Fruit fly (Drosophila melanogaster) whole organism, prepupa: Measurements from ENCODE around the gene Wdr24.

ENCODE experiments used
- CG10631 ChIP-seq: fragments of 200-800 bp; sonication (Bioruptor generic); optimal IDR thresholded peaks from 2 replicates; lab custom pipeline; 2016; ENCODE audit warnings: missing biosample characterization, missing genetic modification characterization
- CG10669 ChIP-seq: fragments of 200-800 bp; sonication (Bioruptor generic); optimal IDR thresholded peaks from 3 replicates; lab custom pipeline; 2018; ENCODE audit warnings: missing biosample characterization, mild to moderate bottlenecking, missing genetic modification characterization, moderate library complexity
- CG11294 ChIP-seq: fragments of 200-800 bp; sonication (Bioruptor generic); IDR thresholded peaks from 2 replicates; pipeline ENCODE4 v1.3.6; 2022; ENCODE audit warnings: missing biosample characterization, missing genetic modification characterization
- CG11902 ChIP-seq: fragments of 200-800 bp; sonication (Bioruptor generic); optimal IDR thresholded peaks from 3 replicates; lab custom pipeline; 2016; ENCODE audit warnings: missing biosample characterization, missing genetic modification characterization
- CG15336 ChIP-seq: fragments of 200-800 bp; sonication (Bioruptor generic); IDR thresholded peaks from 2 replicates; pipeline ENCODE4 v1.3.6; 2022; ENCODE audit warnings: missing biosample characterization, missing genetic modification characterization
- CG1621 ChIP-seq: fragments of 200-800 bp; sonication (Bioruptor generic); optimal IDR thresholded peaks from 3 replicates; lab custom pipeline; 2018; ENCODE audit warnings: missing biosample characterization, mild to moderate bottlenecking, missing genetic modification characterization
- CG16779 ChIP-seq: fragments of 200-800 bp; sonication (Bioruptor generic); optimal IDR thresholded peaks from 3 replicates; lab custom pipeline; 2017; ENCODE audit warnings: missing biosample characterization, mild to moderate bottlenecking, missing genetic modification characterization
- CG3032 ChIP-seq: fragments of 200-800 bp; optimal IDR thresholded peaks from 2 replicates; lab custom pipeline; 2019; ENCODE audit warnings: missing biosample characterization, mild to moderate bottlenecking, missing genetic modification characterization, moderate library complexity
- CG31627 ChIP-seq: fragments of 200-800 bp; sonication (Bioruptor generic); optimal IDR thresholded peaks from 3 replicates; lab custom pipeline; 2016; ENCODE audit warnings: missing biosample characterization, missing genetic modification characterization
- CG32006 ChIP-seq: fragments of 200-800 bp; sonication (Bioruptor generic); optimal IDR thresholded peaks from 3 replicates; lab custom pipeline; 2017; ENCODE audit warnings: missing biosample characterization, mild to moderate bottlenecking, missing genetic modification characterization
- CG34406 ChIP-seq: fragments of 200-800 bp; sonication (Bioruptor generic); optimal IDR thresholded peaks from 3 replicates; lab custom pipeline; 2016; ENCODE audit warnings: missing biosample characterization, missing genetic modification characterization
- CG3919 ChIP-seq: fragments of 200-800 bp; sonication (Bioruptor generic); optimal IDR thresholded peaks from 3 replicates; lab custom pipeline; 2016; ENCODE audit warnings: missing biosample characterization, missing genetic modification characterization
- CG6163 ChIP-seq: fragments of 200-800 bp; sonication (Bioruptor generic); IDR thresholded peaks from 3 replicates; pipeline ENCODE4 v1.3.6; 2022; ENCODE audit warnings: missing biosample characterization, missing genetic modification characterization
- CG6276 ChIP-seq: fragments of 200-800 bp; sonication (Bioruptor generic); optimal IDR thresholded peaks from 2 replicates; lab custom pipeline; 2017; ENCODE audit warnings: missing biosample characterization, mild to moderate bottlenecking, missing genetic modification characterization
- CG6792 ChIP-seq: fragments of 200-800 bp; sonication (Bioruptor generic); optimal IDR thresholded peaks from 3 replicates; lab custom pipeline; 2016; ENCODE audit warnings: missing biosample characterization, missing genetic modification characterization
- CG6808 ChIP-seq: fragments of 200-800 bp; sonication (Bioruptor generic); optimal IDR thresholded peaks from 3 replicates; lab custom pipeline; 2017; ENCODE audit warnings: missing biosample characterization, missing genetic modification characterization, mild to moderate bottlenecking, moderate library complexity, missing genetic modification reagents
- CG6854 ChIP-seq: fragments of 200-800 bp; sonication (Bioruptor generic); optimal IDR thresholded peaks from 2 replicates; lab custom pipeline; 2017; ENCODE audit warnings: missing biosample characterization, mild to moderate bottlenecking, missing genetic modification characterization
- CG7368 ChIP-seq: fragments of 200-800 bp; sonication (Bioruptor generic); optimal IDR thresholded peaks from 3 replicates; lab custom pipeline; 2016; ENCODE audit warnings: missing biosample characterization, missing genetic modification characterization
- CG8119 ChIP-seq: fragments of 200-800 bp; sonication (Bioruptor generic); IDR thresholded peaks from 3 replicates; pipeline ENCODE4 v1.3.6; 2022; ENCODE audit warnings: missing biosample characterization, missing genetic modification characterization
- CG8319 ChIP-seq: fragments of 200-800 bp; sonication (Bioruptor generic); optimal IDR thresholded peaks from 3 replicates; lab custom pipeline; 2016; ENCODE audit warnings: missing biosample characterization, missing genetic modification characterization
- Eip78C ChIP-seq: fragments of 200-800 bp; sonication (Bioruptor generic); peaks from one replicate; lab custom pipeline; 2016; ENCODE audit warnings: missing biosample characterization, missing genetic modification characterization
- Ets21C ChIP-seq: fragments of 200-800 bp; sonication (Bioruptor generic); optimal IDR thresholded peaks from 3 replicates; lab custom pipeline; 2016; ENCODE audit warnings: missing biosample characterization, missing genetic modification characterization
- Gug ChIP-seq: fragments of 200-800 bp; sonication (Bioruptor generic); IDR thresholded peaks from 2 replicates; pipeline ENCODE4 v1.3.6; 2022; ENCODE audit warnings: missing biosample characterization, missing genetic modification characterization
- Hr39 ChIP-seq: fragments of 200-800 bp; sonication (Bioruptor generic); optimal IDR thresholded peaks from 2 replicates; lab custom pipeline; 2016; ENCODE audit warnings: missing biosample characterization, missing genetic modification characterization
- Lpt ChIP-seq: fragments of 200-800 bp; sonication (Bioruptor generic); optimal IDR thresholded peaks from 3 replicates; lab custom pipeline; 2016; ENCODE audit warnings: missing biosample characterization, missing genetic modification characterization
- OdsH ChIP-seq: fragments of 200-800 bp; sonication (Bioruptor generic); optimal IDR thresholded peaks from 3 replicates; lab custom pipeline; 2016; ENCODE audit warnings: missing biosample characterization, missing genetic modification characterization
- Smox ChIP-seq: fragments of 200-800 bp; sonication (Bioruptor generic); optimal IDR thresholded peaks from 3 replicates; lab custom pipeline; 2016; ENCODE audit warnings: missing biosample characterization, missing genetic modification characterization
- Sox102F ChIP-seq: fragments of 200-800 bp; sonication (Bioruptor generic); optimal IDR thresholded peaks from 2 replicates; lab custom pipeline; 2016; ENCODE audit warnings: missing biosample characterization, mild to moderate bottlenecking, missing genetic modification characterization
- Sox14 ChIP-seq: fragments of 200-800 bp; sonication (Bioruptor generic); optimal IDR thresholded peaks from 3 replicates; lab custom pipeline; 2016; ENCODE audit warnings: missing biosample characterization, missing genetic modification characterization
- cyc ChIP-seq: fragments of 200-800 bp; sonication (Bioruptor generic); optimal IDR thresholded peaks from 3 replicates; lab custom pipeline; 2016; ENCODE audit warnings: missing biosample characterization, missing genetic modification characterization
- dsx ChIP-seq: fragments of 200-800 bp; optimal IDR thresholded peaks from 3 replicates; lab custom pipeline; 2019; ENCODE audit warnings: missing biosample characterization, mild to moderate bottlenecking, missing genetic modification characterization, moderate library complexity; ENCODE audit not compliant: poor library complexity, severe bottlenecking
- eg ChIP-seq: fragments of 200-800 bp; sonication (Bioruptor generic); IDR thresholded peaks from 3 replicates; pipeline ENCODE4 v1.3.6; 2022; ENCODE audit warnings: missing biosample characterization, missing genetic modification characterization
- esn ChIP-seq: fragments of 200-800 bp; sonication (Bioruptor generic); optimal IDR thresholded peaks from 2 replicates; lab custom pipeline; 2016; ENCODE audit warnings: missing biosample characterization, mild to moderate bottlenecking, missing genetic modification characterization, moderate library complexity
- fd85E ChIP-seq: fragments of 200-800 bp; sonication (Bioruptor generic); optimal IDR thresholded peaks from 3 replicates; lab custom pipeline; 2016; ENCODE audit warnings: missing biosample characterization, missing genetic modification characterization
- lz ChIP-seq: fragments of 200-800 bp; sonication (Bioruptor generic); optimal IDR thresholded peaks from 3 replicates; lab custom pipeline; 2016; ENCODE audit warnings: missing biosample characterization, missing genetic modification characterization
- pdm3 ChIP-seq: fragments of 200-800 bp; sonication (Bioruptor generic); optimal IDR thresholded peaks from 3 replicates; lab custom pipeline; 2016; ENCODE audit warnings: missing biosample characterization, missing genetic modification characterization
- salr ChIP-seq, 2 experiments: fragments of 200-800 bp; sonication (Bioruptor generic); optimal IDR thresholded peaks; 3 replicates each; lab custom pipeline; 2016 to 2018; ENCODE audit warnings: missing biosample characterization in 2 of 2, missing genetic modification characterization in 2 of 2, mild to moderate bottlenecking in 1 of 2
- spab ChIP-seq: fragments of 200-800 bp; sonication (Bioruptor generic); optimal IDR thresholded peaks from 2 replicates; lab custom pipeline; 2017; ENCODE audit warnings: missing biosample characterization, mild to moderate bottlenecking, missing genetic modification characterization, missing genetic modification reagents
- svp ChIP-seq: fragments of 200-800 bp; sonication (Bioruptor generic); peaks from one replicate; lab custom pipeline; 2016; ENCODE audit warnings: missing biosample characterization, missing genetic modification characterization
- topi ChIP-seq: fragments of 200-800 bp; sonication (Bioruptor generic); optimal IDR thresholded peaks from 3 replicates; lab custom pipeline; 2016; ENCODE audit warnings: missing biosample characterization, missing genetic modification characterization
- vri ChIP-seq: fragments of 200-800 bp; sonication (Bioruptor generic); optimal IDR thresholded peaks from 3 replicates; lab custom pipeline; 2016; ENCODE audit warnings: missing biosample characterization, mild to moderate bottlenecking, missing genetic modification characterization

The Wdr24 gene

DNA sequence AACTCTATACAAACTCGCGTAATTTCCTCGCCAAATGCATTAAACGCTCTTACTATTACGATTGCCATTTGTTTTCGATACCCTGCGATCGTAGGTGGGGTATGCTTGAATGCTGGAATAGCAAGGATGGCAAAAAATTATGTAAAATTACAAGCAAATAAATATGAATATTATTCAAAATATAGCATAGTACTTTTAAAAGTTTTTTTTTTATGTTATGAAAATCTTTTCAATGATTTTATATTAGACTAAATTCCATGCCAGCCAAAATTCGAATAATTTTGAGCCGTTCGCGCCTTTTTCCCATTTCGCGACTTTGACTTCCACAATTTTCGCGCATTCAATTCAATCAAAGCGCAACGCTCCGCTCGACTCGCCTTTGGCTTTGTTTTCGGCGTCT, 11.3 kb upstream of the Wdr24 start (continued):
- TF ChIP-seq CG11902 (GFP tag; lab: Kevin White, UChicago), result no peak
- peak; percentile 24 for TF ChIP-seq Eip78C (GFP tag; lab: Kevin White, UChicago)
- peak; percentile 12 for TF ChIP-seq Lpt
- no peak for TF ChIP-seq OdsH (GFP tag; lab: Kevin White, UChicago)
- no peak for TF ChIP-seq CG1621 (tag; lab: Kevin White, UChicago)
- TF ChIP-seq vri (GFP tag; lab: Kevin White, UChicago), result no peak
- TF ChIP-seq CG7368 (GFP tag; lab: Kevin White, UChicago), result no peak
- TF ChIP-seq, all 60 proteins: peak for 7

DNA sequence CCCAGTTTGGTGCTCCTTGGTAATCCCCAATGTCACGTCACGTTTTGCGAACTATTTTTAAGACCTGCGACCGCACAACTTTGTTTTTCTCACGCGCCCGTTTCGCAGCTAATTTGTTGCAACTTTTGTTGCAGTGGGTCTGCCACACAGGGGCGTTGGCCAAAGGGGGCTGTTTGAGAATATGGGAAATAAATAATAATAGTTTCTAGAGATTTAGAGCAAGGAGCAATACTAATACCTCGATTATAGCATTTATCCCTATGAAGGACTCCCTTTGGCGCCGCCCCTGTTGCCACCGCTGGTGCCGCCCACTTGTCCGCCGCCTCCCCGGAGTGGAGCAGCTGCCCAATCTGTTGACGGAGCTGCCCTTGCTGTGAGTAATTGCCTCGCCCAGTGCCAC, 10.4 kb upstream of the Wdr24 start:
- TF ChIP-seq salr (GFP tag; optimal IDR thresholded peaks at IDR 0.05; lab: Kevin White, UChicago), result peak in 1 of 2 experiments; percentile 15
- peak; percentile 76 for TF ChIP-seq CG15336 (GFP tag; lab: Robert Waterston, UW)
- no peak for TF ChIP-seq fd85E (GFP tag; lab: Kevin White, UChicago)
- TF ChIP-seq Eip78C (GFP tag; lab: Kevin White, UChicago), result peak; percentile 67
- peak; percentile 80 for TF ChIP-seq Gug (GFP tag; lab: Robert Waterston, UW)
- TF ChIP-seq CG16779, result no peak
- peak; percentile 90 for TF ChIP-seq eg (GFP tag; lab: Robert Waterston, UW)
- peak; percentile 78 for TF ChIP-seq CG8119
- no peak for TF ChIP-seq spab (GFP tag; lab: Kevin White, UChicago)
- TF ChIP-seq dsx (GFP tag; lab: Kevin White, UChicago), result peak; percentile 57
- no peak for TF ChIP-seq pdm3
- TF ChIP-seq CG6163 (GFP tag; lab: Robert Waterston, UW), result peak; percentile 69; the same call in 2 of the 3 replicates
- TF ChIP-seq Sox14 (GFP tag; lab: Kevin White, UChicago), result peak; percentile 9
- peak; percentile 5 for TF ChIP-seq cyc (GFP tag; lab: Kevin White, UChicago)
- TF ChIP-seq CG32006 (GFP tag; lab: Kevin White, UChicago), result peak; percentile 78
- peak; percentile 53 for TF ChIP-seq CG11294
- TF ChIP-seq, all 60 proteins: peak for 12

DNA sequence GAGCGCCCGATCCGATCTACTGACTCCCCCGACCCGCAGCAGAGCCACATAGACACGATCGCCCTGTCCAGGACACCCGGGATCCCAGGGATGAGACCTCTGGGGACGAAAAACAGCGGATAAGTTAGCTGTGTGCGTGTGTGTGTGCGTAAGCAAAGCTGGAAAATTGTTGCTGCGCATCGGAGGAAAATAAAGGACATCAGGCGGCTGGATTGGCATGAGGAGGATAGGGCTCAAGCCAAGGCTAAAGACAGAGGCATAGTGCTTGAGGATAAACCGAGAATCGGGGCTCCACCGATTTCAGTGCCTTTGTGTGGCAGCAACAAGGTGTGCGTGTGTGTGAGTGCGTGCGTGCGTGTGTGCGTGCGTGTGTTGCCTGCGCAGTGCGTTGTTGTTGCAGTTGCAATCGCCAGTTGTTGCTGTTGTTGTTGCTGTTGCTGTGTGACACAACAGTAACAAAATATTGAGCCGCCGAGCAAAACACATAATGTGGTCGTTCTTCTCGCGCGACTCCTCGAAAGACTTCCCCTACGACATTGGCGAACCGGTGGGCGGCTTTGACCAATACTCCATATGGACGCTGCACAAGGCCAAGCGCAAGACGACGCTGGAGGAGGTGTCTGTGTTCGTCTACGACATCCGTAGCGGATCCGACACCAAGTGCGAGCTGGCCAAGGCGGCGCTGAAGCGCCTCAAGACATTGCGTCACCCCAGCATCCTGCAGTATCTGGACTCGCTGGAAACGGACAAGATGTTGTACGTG, 4.6 kb upstream of the Wdr24 start:
- TF ChIP-seq Hr39 (GFP tag; lab: Kevin White, UChicago) (no peak), Sox14 (GFP tag; lab: Kevin White, UChicago) (peak; percentile 13), dsx (GFP tag; lab: Kevin White, UChicago) (no peak), CG6163 (GFP tag; lab: Robert Waterston, UW) (0 out of 3 replicates have a peak, but pooled peaks have one; percentile 8)

DNA sequence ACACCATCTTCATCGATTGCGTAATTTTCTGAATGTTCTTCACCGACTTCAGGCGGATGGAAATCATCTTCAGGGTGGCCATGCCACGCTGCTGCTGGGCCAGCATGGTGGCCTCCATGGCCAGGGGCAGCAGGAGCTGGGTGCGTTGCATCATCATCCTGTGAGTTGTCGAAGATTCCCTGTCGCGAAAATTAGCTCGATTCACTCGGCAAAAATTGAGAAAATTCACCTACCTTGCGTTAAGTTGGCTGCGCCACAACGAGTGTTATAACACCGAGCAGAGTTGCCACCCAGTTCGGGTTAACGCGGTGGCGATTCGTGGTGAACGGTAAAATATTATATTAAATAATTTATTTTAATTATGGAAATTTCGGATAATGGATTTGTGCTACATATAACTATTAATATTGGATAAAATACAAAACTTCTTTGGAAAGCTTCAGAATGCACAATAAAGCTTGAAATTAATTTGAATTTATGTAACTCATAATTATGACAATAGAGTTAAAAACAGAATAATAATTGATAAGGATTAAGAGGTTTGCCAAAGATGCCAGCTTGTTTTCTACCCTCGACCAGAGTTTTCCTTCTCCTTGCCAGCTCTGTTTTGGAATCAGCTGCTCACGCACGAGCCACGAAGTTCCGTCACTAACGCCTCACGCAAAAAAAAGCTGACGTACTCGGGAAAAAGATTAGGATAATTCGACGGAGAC, 3.9 kb upstream of the Wdr24 start, which contains the start of the genes ATPsyngamma and yata:
Gene ATPsyngamma (minus strand): TSS at position 573 of the 713 bp plus-strand sequence.
Gene yata (plus strand): TSS at position 629 of the 713 bp plus-strand sequence.
- peak; percentile 41 for TF ChIP-seq CG34406 (GFP tag; lab: Kevin White, UChicago)
- no peak for TF ChIP-seq Ets21C
- TF ChIP-seq CG6808 (GFP tag; lab: Kevin White, UChicago), result no peak
- no peak for TF ChIP-seq CG10631 (GFP tag; lab: Kevin White, UChicago)
- TF ChIP-seq svp (GFP tag; lab: Kevin White, UChicago), result peak; percentile 96
- no peak for TF ChIP-seq CG1621 (tag; lab: Kevin White, UChicago)
- TF ChIP-seq CG11902 (GFP tag; lab: Kevin White, UChicago), result no peak
- no peak for TF ChIP-seq Gug (GFP tag; lab: Robert Waterston, UW)
- TF ChIP-seq CG6792 (GFP tag; lab: Kevin White, UChicago), result no peak
- no peak for TF ChIP-seq fd85E (GFP tag; lab: Kevin White, UChicago)
- no peak for TF ChIP-seq CG8319 (GFP tag; lab: Kevin White, UChicago)
- TF ChIP-seq CG6276, result no peak
- peak; percentile 98 for TF ChIP-seq vri (GFP tag; lab: Kevin White, UChicago)
- peak; percentile 36 for TF ChIP-seq CG3032 (tag; lab: Kevin White, UChicago)
- no peak for TF ChIP-seq Lpt
- peak; percentile 43 for TF ChIP-seq esn (GFP tag; lab: Kevin White, UChicago)
- peak; percentile 24 for TF ChIP-seq CG6854 (GFP tag; lab: Kevin White, UChicago)
- no peak for TF ChIP-seq CG10669 (GFP tag; lab: Kevin White, UChicago)
- no peak for TF ChIP-seq CG7368 (GFP tag; lab: Kevin White, UChicago)
- TF ChIP-seq topi (GFP tag; lab: Kevin White, UChicago), result no peak
- TF ChIP-seq CG11294, result no peak
- TF ChIP-seq salr (GFP tag; optimal IDR thresholded peaks at IDR 0.05; lab: Kevin White, UChicago), result no peak
- no peak for TF ChIP-seq Smox
- no peak for TF ChIP-seq pdm3
- no peak for TF ChIP-seq CG3919
- TF ChIP-seq lz (GFP tag; lab: Kevin White, UChicago), result no peak
- no peak for TF ChIP-seq CG31627 (GFP tag; lab: Kevin White, UChicago)
- TF ChIP-seq Sox102F (GFP tag; lab: Kevin White, UChicago), result no peak
